Worm (Caenorhabditis elegans) whole organism, young adult: ENCODE results near the gene pals-20.

Source experiments
- B0019.2 ChIP-seq: fragments of 200-800 bp; sonication (Bioruptor generic); conservative IDR thresholded peaks from 2 replicates; pipeline ENCODE4 v1.3.6; 2022; ENCODE audit warnings: missing genetic modification reagents, missing genetic modification characterization, missing compliant biosample characterization
- D2030.7 ChIP-seq: fragments of 200-800 bp; sonication (Bioruptor generic); IDR thresholded peaks from 2 replicates; pipeline ENCODE4 v1.3.6; 2022; ENCODE audit warnings: missing genetic modification reagents, missing genetic modification characterization, missing compliant biosample characterization
- F39B2.1 ChIP-seq: fragments of 200-800 bp; sonication (Bioruptor generic); IDR thresholded peaks from 2 replicates; pipeline ENCODE4 v1.3.6; 2022; ENCODE audit warnings: missing genetic modification reagents, missing genetic modification characterization, missing compliant biosample characterization
- F52B5.7 ChIP-seq: sonication (generic microtip); optimal IDR thresholded peaks from 2 replicates; lab custom pipeline; 2016; ENCODE audit warnings: mild to moderate bottlenecking, missing genetic modification characterization, missing compliant biosample characterization
- F55B11.4 ChIP-seq: sonication (generic microtip); optimal IDR thresholded peaks from 2 replicates; lab custom pipeline; 2016; ENCODE audit warnings: missing compliant biosample characterization, missing genetic modification characterization, borderline replicate concordance; ENCODE audit not compliant: insufficient read depth
- T07F8.4 ChIP-seq: sonication (generic microtip); optimal IDR thresholded peaks from 2 replicates; lab custom pipeline; 2016; ENCODE audit warnings: mild to moderate bottlenecking, missing genetic modification characterization, moderate library complexity, missing compliant biosample characterization
- T26A5.8 ChIP-seq: sonication (generic microtip); optimal IDR thresholded peaks from 2 replicates; lab custom pipeline; 2016; ENCODE audit warnings: missing genetic modification characterization, missing compliant biosample characterization
- Y53F4B.3 ChIP-seq: fragments of 200-800 bp; sonication (Bioruptor generic); IDR thresholded peaks from 2 replicates; pipeline ENCODE4 v1.3.6; 2022; ENCODE audit warnings: missing genetic modification reagents, missing genetic modification characterization, missing compliant biosample characterization
- ZK185.1 ChIP-seq: sonication (generic microtip); optimal IDR thresholded peaks from 2 replicates; lab custom pipeline; 2016; ENCODE audit warnings: mild to moderate bottlenecking, missing genetic modification characterization, missing compliant biosample characterization; ENCODE audit not compliant: poor library complexity, severe bottlenecking
- ama-1 ChIP-seq, 3 experiments: fragments of 150-350 bp in 1 of 3; sonication (generic microtip) in 2 of 3; optimal IDR thresholded peaks; 2 replicates each; lab custom pipeline; 2014 to 2018; ENCODE audit warnings: missing biosample characterization in 2 of 3, missing genetic modification characterization in 2 of 3, missing genetic modification reagents in 2 of 3
- aptf-2 ChIP-seq: fragments of 200-800 bp; sonication (Bioruptor generic); conservative IDR thresholded peaks from 2 replicates; pipeline ENCODE4 v1.3.6; 2022; ENCODE audit warnings: missing genetic modification reagents, missing genetic modification characterization, missing compliant biosample characterization
- atf-7 ChIP-seq: sonication (generic microtip); optimal IDR thresholded peaks from 2 replicates; lab custom pipeline; 2017; ENCODE audit warnings: mild to moderate bottlenecking, missing genetic modification characterization, missing compliant biosample characterization
- attf-6 ChIP-seq: fragments of 200-800 bp; sonication (Bioruptor generic); IDR thresholded peaks from 2 replicates; pipeline ENCODE4 v1.3.6; 2022; ENCODE audit warnings: missing genetic modification reagents, missing genetic modification characterization, missing compliant biosample characterization
- cebp-1 ChIP-seq, 2 experiments: fragments of 200-800 bp in 1 of 2; sonication (Bioruptor generic) in 1 of 2; sonication (generic microtip) in 1 of 2; IDR thresholded peaks in 1 of 2; optimal IDR thresholded peaks in 1 of 2; 2 replicates each; pipeline versions ENCODE4 v1.3.6 to Lab custom; 2017 to 2022; ENCODE audit warnings: missing compliant biosample characterization in 2 of 2, missing genetic modification characterization in 2 of 2, mild to moderate bottlenecking in 1 of 2, missing genetic modification reagents in 1 of 2, moderate library complexity in 1 of 2
- ceh-40 ChIP-seq: fragments of 200-800 bp; sonication (Bioruptor generic); IDR thresholded peaks from 2 replicates; pipeline ENCODE4 v1.3.6; 2022; ENCODE audit warnings: missing genetic modification characterization, missing compliant biosample characterization
- ceh-58 ChIP-seq: fragments of 200-800 bp; sonication (Bioruptor generic); IDR thresholded peaks from 2 replicates; pipeline ENCODE4 v1.3.6; 2022; ENCODE audit warnings: missing genetic modification characterization, missing compliant biosample characterization
- egl-44 ChIP-seq: fragments of 200-800 bp; sonication (Bioruptor generic); IDR thresholded peaks from 2 replicates; pipeline ENCODE4 v1.3.6; 2022; ENCODE audit warnings: missing genetic modification reagents, missing genetic modification characterization, missing compliant biosample characterization
- egrh-3 ChIP-seq: fragments of 200-800 bp; sonication (Bioruptor generic); IDR thresholded peaks from 2 replicates; pipeline ENCODE4 v1.3.6; 2022; ENCODE audit warnings: missing genetic modification reagents, missing genetic modification characterization, missing compliant biosample characterization
- fkh-3 ChIP-seq: sonication (generic microtip); optimal IDR thresholded peaks from 2 replicates; lab custom pipeline; 2016; ENCODE audit warnings: mild to moderate bottlenecking, missing genetic modification characterization, missing compliant biosample characterization
- him-1 ChIP-seq: sonication (generic microtip); optimal IDR thresholded peaks from 2 replicates; lab custom pipeline; 2016; ENCODE audit warnings: missing genotype, missing genetic modification reagents, missing genetic modification characterization, missing compliant biosample characterization
- hmg-20 ChIP-seq: fragments of 200-800 bp; sonication (Bioruptor generic); IDR thresholded peaks from 2 replicates; pipeline ENCODE4 v1.3.6; 2022; ENCODE audit warnings: missing genetic modification reagents, missing genetic modification characterization, missing compliant biosample characterization
- hrde-1 ChIP-seq: sonication (generic microtip); optimal IDR thresholded peaks from 2 replicates; lab custom pipeline; 2016; ENCODE audit warnings: missing genetic modification characterization, mild to moderate bottlenecking, missing compliant biosample characterization, moderate library complexity, missing genotype, missing genetic modification reagents, borderline replicate concordance
- hsf-1 ChIP-seq: fragments of 200-800 bp; sonication (Bioruptor generic); IDR thresholded peaks from 2 replicates; pipeline ENCODE4 v1.3.6; 2022; ENCODE audit warnings: missing genetic modification reagents, missing genetic modification characterization, missing compliant biosample characterization
- let-526 ChIP-seq: fragments of 200-800 bp; sonication (Bioruptor generic); IDR thresholded peaks from 2 replicates; pipeline ENCODE4 v1.3.6; 2022; ENCODE audit warnings: missing genetic modification reagents, missing genetic modification characterization, missing compliant biosample characterization
- lin-54 ChIP-seq: fragments of 200-800 bp; sonication (Bioruptor generic); optimal IDR thresholded peaks from 2 replicates; lab custom pipeline; 2018; ENCODE audit warnings: mild to moderate bottlenecking, missing genetic modification characterization, missing compliant biosample characterization
- lsl-1 ChIP-seq: fragments of 200-800 bp; sonication (Bioruptor generic); optimal IDR thresholded peaks from 2 replicates; lab custom pipeline; 2018; ENCODE audit warnings: mild to moderate bottlenecking, missing genetic modification characterization, moderate library complexity, missing compliant biosample characterization
- lsy-27 ChIP-seq: sonication (generic microtip); optimal IDR thresholded peaks from 2 replicates; lab custom pipeline; 2017; ENCODE audit warnings: missing genetic modification characterization, mild to moderate bottlenecking, missing compliant biosample characterization, antibody characterized with exemption, missing genotype, borderline replicate concordance; ENCODE audit not compliant: insufficient read depth
- madf-10 ChIP-seq: sonication (generic microtip); optimal IDR thresholded peaks from 2 replicates; lab custom pipeline; 2016; ENCODE audit warnings: mild to moderate bottlenecking, missing genetic modification characterization, missing compliant biosample characterization
- madf-3 ChIP-seq: fragments of 200-800 bp; sonication (Bioruptor generic); IDR thresholded peaks from 2 replicates; pipeline ENCODE4 v1.3.6; 2022; ENCODE audit warnings: missing genetic modification reagents, missing genetic modification characterization, missing compliant biosample characterization
- mel-28 ChIP-seq: sonication (generic microtip); optimal IDR thresholded peaks from 2 replicates; lab custom pipeline; 2016; ENCODE audit warnings: borderline replicate concordance, mild to moderate bottlenecking, missing genetic modification characterization, missing compliant biosample characterization
- nfya-1 ChIP-seq: sonication (generic microtip); optimal IDR thresholded peaks from 2 replicates; lab custom pipeline; 2017; ENCODE audit warnings: antibody characterized with exemption, missing compliant biosample characterization, missing genetic modification characterization, borderline replicate concordance; ENCODE audit not compliant: insufficient read depth
- nhr-179 ChIP-seq: sonication (generic microtip); optimal IDR thresholded peaks from 2 replicates; lab custom pipeline; 2016; ENCODE audit warnings: mild to moderate bottlenecking, missing genetic modification characterization, missing compliant biosample characterization
- nhr-27 ChIP-seq: fragments of 200-800 bp; sonication (Bioruptor generic); optimal IDR thresholded peaks from 2 replicates; lab custom pipeline; 2018; ENCODE audit warnings: mild to moderate bottlenecking, missing genetic modification characterization, moderate library complexity, missing compliant biosample characterization
- rcor-1 ChIP-seq: fragments of 200-800 bp; sonication (Bioruptor generic); IDR thresholded peaks from 2 replicates; pipeline ENCODE4 v1.3.6; 2022; ENCODE audit warnings: missing genetic modification reagents, missing genetic modification characterization, missing compliant biosample characterization
- rpc-1 ChIP-seq, 2 experiments: fragments of 150-350 bp in 1 of 2; sonication (generic microtip) in 1 of 2; optimal IDR thresholded peaks; 2 replicates each; lab custom pipeline; 2014 to 2018; ENCODE audit warnings: missing biosample characterization in 1 of 2, missing genetic modification characterization in 1 of 2, missing genetic modification reagents in 1 of 2, missing genotype in 1 of 2
- snpc-4 ChIP-seq, 5 experiments: fragments of 150-350 bp in 1 of 5; sonication (generic microtip) in 4 of 5; optimal IDR thresholded peaks; 2 replicates each; lab custom pipeline; 2014 to 2018; ENCODE audit warnings: missing genetic modification characterization in 5 of 5, missing biosample characterization in 3 of 5, antibody characterized with exemption in 2 of 5, mild to moderate bottlenecking in 2 of 5, missing compliant biosample characterization in 2 of 5, missing genotype in 2 of 5, moderate library complexity in 2 of 5, missing genetic modification reagents in 1 of 5
- tbp1 ChIP-seq: fragments of 200-800 bp; sonication (Bioruptor generic); optimal IDR thresholded peaks from 2 replicates; lab custom pipeline; 2018; ENCODE audit warnings: mild to moderate bottlenecking, missing genetic modification characterization, missing compliant biosample characterization
- zfh-2 ChIP-seq: fragments of 200-800 bp; sonication (Bioruptor generic); conservative IDR thresholded peaks from 2 replicates; pipeline ENCODE4 v1.3.6; 2022; ENCODE audit warnings: missing genetic modification reagents, missing genetic modification characterization, missing compliant biosample characterization
- ztf-22 ChIP-seq: fragments of 200-800 bp; sonication (Bioruptor generic); optimal IDR thresholded peaks from 2 replicates; lab custom pipeline; 2018; ENCODE audit warnings: mild to moderate bottlenecking, missing genetic modification characterization, moderate library complexity, missing compliant biosample characterization
- ztf-3 ChIP-seq: fragments of 200-800 bp; sonication (Bioruptor generic); optimal IDR thresholded peaks from 2 replicates; lab custom pipeline; 2018; ENCODE audit warnings: mild to moderate bottlenecking, missing genetic modification characterization, missing compliant biosample characterization

Gene pals-20

DNA sequence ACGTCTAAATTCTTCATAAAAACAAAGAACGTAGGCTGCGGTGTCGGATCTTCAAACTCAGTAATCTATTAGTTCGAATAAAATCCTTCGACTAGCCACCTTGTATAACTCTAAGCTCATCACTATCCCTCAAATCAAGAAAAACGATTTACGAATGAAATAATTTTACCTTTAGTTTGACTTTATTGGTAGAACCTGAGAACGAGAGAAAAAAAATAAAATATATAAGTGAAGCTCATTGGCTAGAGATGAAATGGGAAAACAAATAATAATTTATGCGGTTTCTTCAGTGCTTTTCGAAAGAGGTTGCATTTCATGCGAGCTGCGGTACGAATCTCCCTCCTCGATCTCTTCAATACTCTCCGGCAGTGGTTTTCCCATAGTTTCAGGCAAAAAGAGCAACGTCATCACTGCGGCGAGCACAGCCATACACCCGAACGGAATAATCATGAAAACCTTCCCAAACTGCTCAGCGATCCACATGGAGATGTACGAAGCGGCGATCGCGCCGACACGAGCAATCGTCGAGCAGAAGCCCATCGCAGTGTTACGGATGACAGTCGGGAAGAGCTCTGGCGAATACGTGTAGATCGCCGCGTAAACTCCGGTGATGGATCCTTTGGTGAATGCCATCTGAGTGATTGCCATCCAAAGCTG, 31.7 kb upstream of the pals-20 start (continued):
- no peak for TF ChIP-seq nfya-1
- TF ChIP-seq attf-6 (GFP tag; lab: Robert Waterston, UW): peak; percentile 82
- no peak for TF ChIP-seq nhr-179 (tag; lab: Kevin White, UChicago)
- TF ChIP-seq atf-7 (tag; lab: Kevin White, UChicago): peak; percentile 89
- no peak for TF ChIP-seq egrh-3 (GFP tag; lab: Robert Waterston, UW)
- peak; percentile 95 for TF ChIP-seq T26A5.8 (tag; lab: Kevin White, UChicago)
- TF ChIP-seq tbp1: peak; percentile 69
- no peak for TF ChIP-seq lsy-27 (tag; lab: Kevin White, UChicago)
- TF ChIP-seq madf-10 (tag; lab: Kevin White, UChicago): peak; percentile 90
- TF ChIP-seq D2030.7 (GFP tag; lab: Robert Waterston, UW): peak; percentile 58; the same call in 1 of the 2 replicates
- peak; percentile 41 for TF ChIP-seq mel-28 (tag; lab: Kevin White, UChicago)
- peak; percentile 87 for TF ChIP-seq F52B5.7 (tag; lab: Kevin White, UChicago)
- no peak; the same call in 1 of the 2 replicates for TF ChIP-seq Y53F4B.3
- TF ChIP-seq egl-44 (GFP tag; lab: Robert Waterston, UW): peak; percentile 47; the same call in 1 of the 2 replicates
- TF ChIP-seq him-1 (tag; lab: Kevin White, UChicago): peak; percentile 41
- no peak for TF ChIP-seq F55B11.4
- TF ChIP-seq ztf-22 (GFP tag; lab: Kevin White, UChicago): peak; percentile 81
- TF ChIP-seq aptf-2 (GFP tag; lab: Robert Waterston, UW): no peak
- peak; percentile 79 for TF ChIP-seq hsf-1
- no peak for TF ChIP-seq let-526 (GFP tag; lab: Robert Waterston, UW)
- TF ChIP-seq lin-54 (GFP tag; lab: Kevin White, UChicago): peak; percentile 83
- peak; percentile 31; the same call in 1 of the 2 replicates for TF ChIP-seq cebp-1 (GFP tag; IDR thresholded peaks at IDR 0.05; lab: Robert Waterston, UW)
- peak; percentile 80 for TF ChIP-seq cebp-1 (tag; optimal IDR thresholded peaks at IDR 0.05; lab: Kevin White, UChicago)
- peak; percentile 89 for TF ChIP-seq fkh-3
- TF ChIP-seq madf-3: peak; percentile 94
- peak; percentile 74 for TF ChIP-seq ztf-3 (GFP tag; lab: Kevin White, UChicago)
- peak; percentile 71 for TF ChIP-seq lsl-1 (GFP tag; lab: Kevin White, UChicago)
- peak; percentile 84 for TF ChIP-seq hmg-20 (GFP tag; lab: Robert Waterston, UW)
- peak; percentile 96 for TF ChIP-seq hrde-1 (tag; lab: Kevin White, UChicago)
- peak; percentile 83 for TF ChIP-seq nhr-27
- peak; percentile 85 for TF ChIP-seq rcor-1 (GFP tag; lab: Robert Waterston, UW)
- TF ChIP-seq B0019.2: no peak

DNA sequence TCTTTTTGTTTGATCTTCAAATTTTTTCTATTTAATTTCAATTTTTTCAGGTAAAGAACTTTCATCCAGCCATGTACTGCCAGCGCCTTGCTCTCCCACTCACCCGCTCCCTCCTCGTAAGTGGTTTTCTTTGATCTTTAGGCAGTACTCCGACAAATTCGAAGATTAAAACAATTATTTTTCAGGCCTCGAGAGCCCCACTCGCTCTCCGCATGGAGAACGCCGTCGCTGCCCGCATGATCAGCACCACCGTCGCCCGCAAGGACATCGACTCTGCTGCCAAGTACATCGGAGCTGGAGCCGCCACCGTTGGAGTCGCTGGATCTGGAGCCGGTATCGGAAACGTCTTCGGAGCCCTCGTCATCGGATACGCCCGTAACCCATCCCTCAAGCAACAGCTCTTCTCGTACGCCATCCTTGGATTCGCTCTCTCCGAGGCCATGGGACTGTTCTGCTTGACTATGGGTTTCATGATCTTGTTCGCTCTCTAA, 31.1 kb upstream of the pals-20 start, which contains the start of gene Y82E9BR.3:
Y82E9BR.3 (plus strand) TSS at position 51 of the 491 bp plus-strand sequence.
- TF ChIP-seq lsy-27 (tag; lab: Kevin White, UChicago): no peak
- no peak for TF ChIP-seq T26A5.8 (tag; lab: Kevin White, UChicago)
- no peak for TF ChIP-seq rpc-1 (optimal IDR thresholded peaks at IDR 0.05; lab: Kevin White, UChicago)
- no peak for TF ChIP-seq rpc-1 (tag; optimal IDR thresholded peaks at IDR 0.05; lab: Kevin White, UChicago)
- TF ChIP-seq nhr-27: no peak
- TF ChIP-seq ceh-40: 0 out of 2 replicates have a peak, but pooled peaks have one; percentile 3
- TF ChIP-seq egrh-3 (GFP tag; lab: Robert Waterston, UW): peak; percentile 93
- no peak for TF ChIP-seq ZK185.1 (tag; lab: Kevin White, UChicago)
- no peak for TF ChIP-seq snpc-4 (GFP tag; optimal IDR thresholded peaks at IDR 0.05; lab: Kevin White, UChicago)
- no peak for TF ChIP-seq snpc-4 (tag; optimal IDR thresholded peaks at IDR 0.05; lab: Kevin White, UChicago)
- TF ChIP-seq F39B2.1: peak; percentile 49; the same call in 1 of the 2 replicates
- no peak for TF ChIP-seq ama-1 (optimal IDR thresholded peaks at IDR 0.05; lab: Kevin White, UChicago)
- TF ChIP-seq ama-1 (GFP tag; optimal IDR thresholded peaks at IDR 0.05; lab: Kevin White, UChicago): no peak
- TF ChIP-seq rcor-1 (GFP tag; lab: Robert Waterston, UW): peak; percentile 9; the same call in 1 of the 2 replicates
- peak; percentile 87 for TF ChIP-seq zfh-2
- peak; percentile 79 for TF ChIP-seq madf-3
- TF ChIP-seq T07F8.4 (tag; lab: Kevin White, UChicago): no peak
- no peak for TF ChIP-seq ceh-58 (GFP tag; lab: Robert Waterston, UW)
- TF ChIP-seq, all 124 proteins: peak for 6
